Fruit fly (Drosophila melanogaster) whole organism: ENCODE data around the gene eIF3a.

Source experiments
- EcR ChIP-seq, 2 experiments: fragments of >200 bp; optimal IDR thresholded peaks; 2 replicates each; lab custom pipeline; 2017; ENCODE audit warnings: missing biosample characterization in 2 of 2, missing genetic modification characterization in 2 of 2, missing genetic modification reagents in 2 of 2
- pan ChIP-seq: fragments of >200 bp; optimal IDR thresholded peaks from 2 replicates; lab custom pipeline; 2017
- psq ChIP-seq: fragments of >200 bp; optimal IDR thresholded peaks from 2 replicates; lab custom pipeline; 2017
- usp ChIP-seq: fragments of >200 bp; optimal IDR thresholded peaks from 2 replicates; lab custom pipeline; 2017; ENCODE audit warnings: missing biosample characterization, missing genetic modification characterization, mixed read lengths

DNA sequence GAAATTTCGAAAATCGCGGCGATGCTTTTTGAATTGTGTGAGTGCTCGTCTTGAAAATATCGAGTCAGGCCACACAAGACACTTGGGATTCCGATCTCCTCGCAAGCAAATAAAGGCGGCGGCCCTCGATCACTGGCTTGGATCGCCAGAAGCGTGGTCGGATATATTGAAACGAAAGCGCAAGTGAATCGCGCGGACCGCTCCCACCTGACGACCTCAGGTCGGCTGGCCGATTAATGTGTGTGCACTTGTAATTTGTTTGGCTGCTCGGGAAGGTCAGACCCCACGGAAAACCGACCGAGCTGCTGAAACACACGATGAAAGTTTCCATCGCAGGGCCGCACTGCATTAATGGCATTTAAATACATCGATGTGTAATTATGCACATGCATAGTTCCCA is 41.7 kb upstream of the eIF3a start:
- TF ChIP-seq pan (no peak), usp (no peak), psq (lab: Kevin White, UChicago) (no peak), EcR (GFP tag; optimal IDR thresholded peaks at IDR 0.05; lab: Kevin White, UChicago) (no peak)
